Fruit fly (Drosophila melanogaster) whole organism, embryonic: ENCODE data around the gene CRAT.

ENCODE experiments used
- Atf-2 ChIP-seq: fragments of 200-800 bp; sonication (Bioruptor generic); optimal IDR thresholded peaks from 2 replicates; lab custom pipeline; 2016; ENCODE audit warnings: missing biosample characterization, missing genetic modification characterization
- Bteb2 ChIP-seq: fragments of 200-800 bp; sonication (Bioruptor generic); optimal IDR thresholded peaks from 2 replicates; lab custom pipeline; 2016; ENCODE audit warnings: missing biosample characterization, missing genetic modification characterization
- C15 ChIP-seq: fragments of 200-800 bp; sonication (Bioruptor generic); IDR thresholded peaks from 3 replicates; pipeline ENCODE4 v1.3.6; 2022; ENCODE audit warnings: missing biosample characterization, missing genetic modification characterization
- CG10979 ChIP-seq: fragments of 200-800 bp; sonication (Bioruptor generic); optimal IDR thresholded peaks from 2 replicates; lab custom pipeline; 2018; ENCODE audit warnings: missing biosample characterization, mild to moderate bottlenecking, missing genetic modification characterization, moderate library complexity
- CG11085 ChIP-seq: fragments of 200-800 bp; sonication (Bioruptor generic); IDR thresholded peaks from 2 replicates; pipeline ENCODE4 v1.3.6; 2022; ENCODE audit warnings: missing biosample characterization, missing genetic modification characterization
- CG11695 ChIP-seq: fragments of 200-800 bp; sonication (Bioruptor generic); IDR thresholded peaks from 3 replicates; pipeline ENCODE4 v1.3.6; 2022; ENCODE audit warnings: missing biosample characterization, missing genetic modification characterization
- CG12071 ChIP-seq: fragments of 200-800 bp; sonication (Bioruptor generic); optimal IDR thresholded peaks from 3 replicates; lab custom pipeline; 2018; ENCODE audit warnings: missing biosample characterization, mild to moderate bottlenecking, missing genetic modification characterization
- CG13775 ChIP-seq: fragments of 200-800 bp; sonication (Bioruptor generic); optimal IDR thresholded peaks from 3 replicates; lab custom pipeline; 2017; ENCODE audit warnings: missing biosample characterization, mild to moderate bottlenecking, missing genetic modification characterization
- CG14014 ChIP-seq: fragments of 200-800 bp; sonication (Bioruptor generic); IDR thresholded peaks from 2 replicates; pipeline ENCODE4 v1.3.6; 2022; ENCODE audit warnings: missing biosample characterization, missing genetic modification characterization
- CG15011 ChIP-seq: fragments of 200-800 bp; sonication (Bioruptor generic); optimal IDR thresholded peaks from 3 replicates; lab custom pipeline; 2018; ENCODE audit warnings: missing biosample characterization, mild to moderate bottlenecking, missing genetic modification characterization
- CG17802 ChIP-seq: fragments of 200-800 bp; sonication (Bioruptor generic); optimal IDR thresholded peaks from 2 replicates; lab custom pipeline; 2018; ENCODE audit warnings: missing biosample characterization, mild to moderate bottlenecking, missing genetic modification characterization, moderate library complexity
- CG1792 ChIP-seq: fragments of 200-800 bp; sonication (Bioruptor generic); optimal IDR thresholded peaks from 2 replicates; lab custom pipeline; 2016; ENCODE audit warnings: missing biosample characterization, missing genetic modification characterization
- CG18764 ChIP-seq: fragments of 200-800 bp; sonication (Bioruptor generic); optimal IDR thresholded peaks from 3 replicates; lab custom pipeline; 2016; ENCODE audit warnings: missing biosample characterization, missing genetic modification characterization
- CG2116 ChIP-seq: fragments of 200-800 bp; sonication (Bioruptor generic); optimal IDR thresholded peaks from 3 replicates; lab custom pipeline; 2018; ENCODE audit warnings: missing biosample characterization, mild to moderate bottlenecking, missing genetic modification characterization
- CG2199 ChIP-seq: fragments of 200-800 bp; sonication (Bioruptor generic); IDR thresholded peaks from 3 replicates; pipeline ENCODE4 v1.3.6; 2022; ENCODE audit warnings: missing biosample characterization, missing genetic modification characterization
- CG2889 ChIP-seq: fragments of 200-800 bp; sonication (Bioruptor generic); IDR thresholded peaks from 3 replicates; pipeline ENCODE4 v1.3.6; 2022; ENCODE audit warnings: missing biosample characterization, missing genetic modification characterization
- CG31441 ChIP-seq: fragments of 200-800 bp; sonication (Bioruptor generic); IDR thresholded peaks from 2 replicates; pipeline ENCODE4 v1.3.6; 2022; ENCODE audit warnings: missing biosample characterization, missing genetic modification characterization
- CG4282 ChIP-seq: fragments of 200-800 bp; sonication (Bioruptor generic); optimal IDR thresholded peaks from 2 replicates; lab custom pipeline; 2016; ENCODE audit warnings: missing biosample characterization, missing genetic modification characterization
- CG5245 ChIP-seq: fragments of 200-800 bp; sonication (Bioruptor generic); optimal IDR thresholded peaks from 3 replicates; lab custom pipeline; 2016; ENCODE audit warnings: missing biosample characterization, missing genetic modification characterization
- CG6272 ChIP-seq: fragments of 200-800 bp; sonication (Bioruptor generic); IDR thresholded peaks from 2 replicates; pipeline ENCODE4 v1.3.6; 2022; ENCODE audit warnings: missing biosample characterization, missing genetic modification characterization
- CG6689 ChIP-seq: fragments of 200-800 bp; sonication (Bioruptor generic); IDR thresholded peaks from 2 replicates; pipeline ENCODE4 v1.3.6; 2022; ENCODE audit warnings: missing biosample characterization, missing genetic modification characterization
- CG7839 ChIP-seq: fragments of 200-800 bp; sonication (Bioruptor generic); optimal IDR thresholded peaks from 3 replicates; lab custom pipeline; 2018; ENCODE audit warnings: missing biosample characterization, mild to moderate bottlenecking, missing genetic modification characterization, moderate library complexity
- CG8290 ChIP-seq, 3 experiments: fragments of 200-800 bp; sonication (Bioruptor generic); optimal IDR thresholded peaks; 2 replicates each; lab custom pipeline; 2016 to 2019; ENCODE audit warnings: missing biosample characterization in 3 of 3, missing genetic modification characterization in 3 of 3, mild to moderate bottlenecking in 2 of 3, moderate library complexity in 1 of 3
- CG8359 ChIP-seq: fragments of 200-800 bp; sonication (Bioruptor generic); optimal IDR thresholded peaks from 2 replicates; lab custom pipeline; 2017; ENCODE audit warnings: missing biosample characterization, mild to moderate bottlenecking, missing genetic modification characterization, borderline replicate concordance
- Dip3 ChIP-seq: fragments of 200-800 bp; sonication (Bioruptor generic); optimal IDR thresholded peaks from 3 replicates; lab custom pipeline; 2016; ENCODE audit warnings: missing biosample characterization, missing genetic modification characterization
- Hey ChIP-seq: fragments of 200-800 bp; sonication (Bioruptor generic); optimal IDR thresholded peaks from 3 replicates; lab custom pipeline; 2018; ENCODE audit warnings: missing biosample characterization, mild to moderate bottlenecking, missing genetic modification characterization
- Meics ChIP-seq: fragments of 200-800 bp; sonication (Bioruptor generic); optimal IDR thresholded peaks from 2 replicates; lab custom pipeline; 2017; ENCODE audit warnings: missing biosample characterization, mild to moderate bottlenecking, missing genetic modification characterization
- TFAM ChIP-seq: fragments of 200-800 bp; sonication (Bioruptor generic); optimal IDR thresholded peaks from 2 replicates; lab custom pipeline; 2017; ENCODE audit warnings: missing biosample characterization, missing genetic modification characterization, inconsistent platforms
- amos ChIP-seq: fragments of 200-800 bp; sonication (Bioruptor generic); IDR thresholded peaks from 2 replicates; pipeline ENCODE4 v1.3.6; 2022; ENCODE audit warnings: missing biosample characterization, missing genetic modification characterization; ENCODE audit not compliant: partially characterized antibody
- ash1 ChIP-seq: fragments of 200-800 bp; sonication (Bioruptor generic); optimal IDR thresholded peaks from 2 replicates; lab custom pipeline; 2018; ENCODE audit warnings: missing biosample characterization, mild to moderate bottlenecking, missing genetic modification characterization
- danr ChIP-seq: fragments of 200-800 bp; sonication (Bioruptor generic); IDR thresholded peaks from 2 replicates; pipeline ENCODE4 v1.3.6; 2022; ENCODE audit warnings: missing biosample characterization, missing genetic modification characterization
- dm ChIP-seq: fragments of 200-800 bp; sonication (Bioruptor generic); optimal IDR thresholded peaks from 3 replicates; lab custom pipeline; 2016; ENCODE audit warnings: missing biosample characterization, missing genetic modification characterization
- fd64A ChIP-seq: fragments of 200-800 bp; sonication (Bioruptor generic); optimal IDR thresholded peaks from 3 replicates; lab custom pipeline; 2018; ENCODE audit warnings: missing biosample characterization, mild to moderate bottlenecking, missing genetic modification characterization
- fd96Cb ChIP-seq: fragments of 200-800 bp; sonication (Bioruptor generic); optimal IDR thresholded peaks from 2 replicates; lab custom pipeline; 2018; ENCODE audit warnings: missing biosample characterization, mild to moderate bottlenecking, missing genetic modification characterization, moderate library complexity
- gcm ChIP-seq: fragments of 200-800 bp; sonication (Bioruptor generic); optimal IDR thresholded peaks from 2 replicates; lab custom pipeline; 2019; ENCODE audit warnings: missing biosample characterization, mild to moderate bottlenecking, missing genetic modification characterization, moderate library complexity
- h ChIP-seq: fragments of >200 bp; optimal IDR thresholded peaks from 2 replicates; lab custom pipeline; 2017
- hbn ChIP-seq: fragments of 200-800 bp; sonication (Bioruptor generic); IDR thresholded peaks from 2 replicates; pipeline ENCODE4 v1.3.6; 2022; ENCODE audit warnings: missing biosample characterization, missing genetic modification characterization; ENCODE audit not compliant: partially characterized antibody
- jing ChIP-seq: fragments of 200-800 bp; sonication (Bioruptor generic); optimal IDR thresholded peaks from 2 replicates; lab custom pipeline; 2018; ENCODE audit warnings: missing biosample characterization, mild to moderate bottlenecking, missing genetic modification characterization
- klu ChIP-seq: fragments of 200-800 bp; sonication (Bioruptor generic); IDR thresholded peaks from 2 replicates; pipeline ENCODE4 v1.3.6; 2022; ENCODE audit warnings: missing biosample characterization, missing genetic modification characterization
- lov ChIP-seq, 2 experiments: fragments of 200-800 bp in 1 of 2; fragments of >200 bp in 1 of 2; sonication (Bioruptor generic) in 1 of 2; IDR thresholded peaks in 1 of 2; optimal IDR thresholded peaks in 1 of 2; 2 replicates in 1 of 2; 3 replicates in 1 of 2; pipeline versions ENCODE4 v1.3.6 to Lab custom; 2017 to 2022; ENCODE audit warnings: missing biosample characterization in 1 of 2, missing genetic modification characterization in 1 of 2
- nmo ChIP-seq: fragments of 200-800 bp; sonication (Bioruptor generic); optimal IDR thresholded peaks from 2 replicates; lab custom pipeline; 2018; ENCODE audit warnings: missing biosample characterization, mild to moderate bottlenecking, missing genetic modification characterization, moderate library complexity
- odd ChIP-seq: fragments of 200-800 bp; sonication (Bioruptor generic); optimal IDR thresholded peaks from 2 replicates; lab custom pipeline; 2017; ENCODE audit warnings: missing biosample characterization, mild to moderate bottlenecking, missing genetic modification characterization
- rib ChIP-seq: fragments of 200-800 bp; sonication (Bioruptor generic); IDR thresholded peaks from 2 replicates; pipeline ENCODE4 v1.3.6; 2022; ENCODE audit warnings: missing biosample characterization, missing genetic modification characterization
- run ChIP-seq: fragments of 200-800 bp; sonication (Bioruptor generic); optimal IDR thresholded peaks from 3 replicates; lab custom pipeline; 2018; ENCODE audit warnings: missing biosample characterization, mild to moderate bottlenecking, missing genetic modification characterization
- sug ChIP-seq: fragments of 200-800 bp; optimal IDR thresholded peaks from 2 replicates; lab custom pipeline; 2019; ENCODE audit warnings: missing biosample characterization, mild to moderate bottlenecking, missing genetic modification characterization, moderate library complexity
- tx ChIP-seq: fragments of 200-800 bp; sonication (Bioruptor generic); optimal IDR thresholded peaks from 2 replicates; lab custom pipeline; 2016; ENCODE audit warnings: missing biosample characterization, missing genetic modification characterization
- vfl ChIP-seq: fragments of 200-800 bp; sonication (Bioruptor generic); optimal IDR thresholded peaks from 2 replicates; lab custom pipeline; 2016; ENCODE audit warnings: missing biosample characterization, missing genetic modification characterization
- vvl ChIP-seq: fragments of 200-800 bp; sonication (Bioruptor generic); IDR thresholded peaks from 2 replicates; pipeline ENCODE4 v1.3.6; 2022; ENCODE audit warnings: missing biosample characterization, missing genetic modification characterization
- z ChIP-seq: fragments of 200-800 bp; sonication (Bioruptor generic); IDR thresholded peaks from 3 replicates; pipeline ENCODE4 v1.3.6; 2022; ENCODE audit warnings: missing biosample characterization, missing genetic modification characterization

The CRAT gene

dm6 chr3R:6414439-6415344 is 38.8 kb upstream of the CRAT start (continued):
- TF ChIP-seq fd96Cb (tag; lab: Kevin White, UChicago) (peak; percentile 3), nmo (GFP tag; lab: Kevin White, UChicago) (peak; percentile 52), Dip3 (GFP tag; lab: Kevin White, UChicago) (no peak), vfl (GFP tag; lab: Kevin White, UChicago) (no peak), vvl (peak; percentile 35; the same call in 1 of the 2 replicates), fd64A (no peak), CG1792 (GFP tag; lab: Kevin White, UChicago) (no peak), CG17802 (no peak), CG14014 (no peak), CG10979 (tag; lab: Kevin White, UChicago) (peak; percentile 30), jing (no peak), CG8359 (peak; percentile 1), CG5245 (GFP tag; lab: Kevin White, UChicago) (no peak), CG4282 (GFP tag; lab: Kevin White, UChicago) (no peak), rib (GFP tag; lab: Robert Waterston, UW) (peak; percentile 41; the same call in 1 of the 2 replicates), klu (GFP tag; lab: Robert Waterston, UW) (no peak), CG15011 (GFP tag; lab: Kevin White, UChicago) (no peak), CG6272 (GFP tag; lab: Robert Waterston, UW) (no peak), h (lab: Kevin White, UChicago) (no peak), dm (GFP tag; lab: Kevin White, UChicago) (no peak), CG12071 (GFP tag; lab: Kevin White, UChicago) (peak; percentile 57), CG13775 (peak; percentile 8), run (tag; lab: Kevin White, UChicago) (no peak), tx (GFP tag; lab: Kevin White, UChicago) (no peak), CG2116 (no peak), Hey (tag; lab: Kevin White, UChicago) (peak; percentile 57), CG8290 (GFP tag; optimal IDR thresholded peaks at IDR 0.05; lab: Kevin White, UChicago) (no peak), CG8290 (tag; optimal IDR thresholded peaks at IDR 0.05; lab: Kevin White, UChicago) (peak in 1 of 2 experiments; percentile 28), odd (GFP tag; lab: Kevin White, UChicago) (no peak), lov (optimal IDR thresholded peaks at IDR 0.05; lab: Kevin White, UChicago) (no peak), lov (GFP tag; IDR thresholded peaks at IDR 0.05; lab: Robert Waterston, UW) (no peak), CG2889 (no peak), gcm (GFP tag; lab: Kevin White, UChicago) (no peak), CG18764 (GFP tag; lab: Kevin White, UChicago) (no peak), CG11085 (GFP tag; lab: Robert Waterston, UW) (no peak), CG6689 (GFP tag; lab: Robert Waterston, UW) (peak; percentile 26; the same call in 1 of the 2 replicates), CG31441 (peak; percentile 62), CG2199 (GFP tag; lab: Robert Waterston, UW) (0 out of 3 replicates have a peak, but pooled peaks have one; percentile 68), Meics (GFP tag; lab: Kevin White, UChicago) (peak; percentile 53), Bteb2 (GFP tag; lab: Kevin White, UChicago) (no peak), z (GFP tag; lab: Robert Waterston, UW) (no peak), CG7839 (tag; lab: Kevin White, UChicago) (peak; percentile 67), CG11695 (GFP tag; lab: Robert Waterston, UW) (0 out of 3 replicates have a peak, but pooled peaks have one; percentile 40), sug (peak; percentile 13), C15 (GFP tag; lab: Robert Waterston, UW) (no peak), amos (GFP tag; lab: Robert Waterston, UW) (no peak), ash1 (no peak), TFAM (GFP tag; lab: Kevin White, UChicago) (no peak), danr (GFP tag; lab: Robert Waterston, UW) (no peak), hbn (GFP tag; lab: Robert Waterston, UW) (no peak), Atf-2 (no peak)
